Fruit fly (Drosophila melanogaster) whole organism, pupa: ENCODE measurements around the gene euc.

ENCODE experiments used
- CG10348 ChIP-seq: fragments of 200-800 bp; sonication (Bioruptor generic); IDR thresholded peaks from 2 replicates; pipeline ENCODE4 v1.3.6; 2022; ENCODE audit warnings: missing biosample characterization, missing genetic modification characterization
- CG12605 ChIP-seq: fragments of 200-800 bp; sonication (Bioruptor generic); IDR thresholded peaks from 2 replicates; pipeline ENCODE4 v1.3.6; 2022; ENCODE audit warnings: missing biosample characterization, missing genetic modification characterization
- CG13204 ChIP-seq: fragments of 200-800 bp; sonication (Bioruptor generic); optimal IDR thresholded peaks from 2 replicates; lab custom pipeline; 2018; ENCODE audit warnings: missing biosample characterization, mild to moderate bottlenecking, missing genetic modification characterization, moderate library complexity
- CG14655 ChIP-seq: fragments of 200-800 bp; sonication (Bioruptor generic); optimal IDR thresholded peaks from 3 replicates; lab custom pipeline; 2017; ENCODE audit warnings: mild to moderate bottlenecking, missing biosample characterization, missing genetic modification reagents, missing genetic modification characterization
- CG15710 ChIP-seq: fragments of 200-800 bp; sonication (Bioruptor generic); optimal IDR thresholded peaks from 2 replicates; lab custom pipeline; 2018; ENCODE audit warnings: missing biosample characterization, mild to moderate bottlenecking, missing genetic modification characterization, moderate library complexity
- CG17806 ChIP-seq: fragments of 200-800 bp; sonication (Bioruptor generic); optimal IDR thresholded peaks from 2 replicates; lab custom pipeline; 2018; ENCODE audit warnings: missing biosample characterization, mild to moderate bottlenecking, missing genetic modification characterization, moderate library complexity
- CG32121 ChIP-seq: fragments of 200-800 bp; sonication (Bioruptor generic); IDR thresholded peaks from 2 replicates; pipeline ENCODE4 v1.3.6; 2022; ENCODE audit warnings: missing biosample characterization, missing genetic modification characterization
- CG34367 ChIP-seq: fragments of 200-800 bp; sonication (Bioruptor generic); optimal IDR thresholded peaks from 2 replicates; lab custom pipeline; 2018; ENCODE audit warnings: missing biosample characterization, mild to moderate bottlenecking, missing genetic modification characterization
- CG4496 ChIP-seq: fragments of 200-800 bp; sonication (Bioruptor generic); IDR thresholded peaks from 3 replicates; pipeline ENCODE4 v1.3.6; 2022; ENCODE audit warnings: missing biosample characterization, missing genetic modification characterization
- CG8159 ChIP-seq: fragments of 200-800 bp; sonication (Bioruptor generic); optimal IDR thresholded peaks from 3 replicates; lab custom pipeline; 2018; ENCODE audit warnings: missing biosample characterization, mild to moderate bottlenecking, missing genetic modification characterization, moderate library complexity
- CG8301 ChIP-seq: fragments of 200-800 bp; sonication (Bioruptor generic); optimal IDR thresholded peaks from 2 replicates; lab custom pipeline; 2018; ENCODE audit warnings: missing biosample characterization, mild to moderate bottlenecking, missing genetic modification characterization
- CG9948 ChIP-seq: fragments of 200-800 bp; sonication (Bioruptor generic); optimal IDR thresholded peaks from 2 replicates; lab custom pipeline; 2018; ENCODE audit warnings: missing biosample characterization, mild to moderate bottlenecking, missing genetic modification characterization, moderate library complexity
- D1 ChIP-seq: fragments of 200-800 bp; sonication (Bioruptor generic); optimal IDR thresholded peaks from 2 replicates; lab custom pipeline; 2018; ENCODE audit warnings: missing biosample characterization, mild to moderate bottlenecking, missing genetic modification characterization, moderate library complexity
- EcR ChIP-seq: fragments of 200-800 bp; sonication (Bioruptor generic); optimal IDR thresholded peaks from 3 replicates; lab custom pipeline; 2019; ENCODE audit warnings: missing biosample characterization, missing genetic modification characterization, mild to moderate bottlenecking, moderate library complexity, missing genetic modification reagents
- Ets98B ChIP-seq: fragments of 200-800 bp; sonication (Bioruptor generic); IDR thresholded peaks from 2 replicates; pipeline ENCODE4 v1.3.6; 2022; ENCODE audit warnings: missing biosample characterization, missing genetic modification characterization
- Pif1A ChIP-seq: fragments of 200-800 bp; sonication (Bioruptor generic); optimal IDR thresholded peaks from 3 replicates; lab custom pipeline; 2016; ENCODE audit warnings: missing biosample characterization, missing genetic modification characterization
- Pif1B ChIP-seq: fragments of 200-800 bp; sonication (Bioruptor generic); optimal IDR thresholded peaks from 3 replicates; lab custom pipeline; 2016; ENCODE audit warnings: missing biosample characterization, missing genetic modification characterization
- Snoo ChIP-seq: fragments of 200-800 bp; sonication (Bioruptor generic); optimal IDR thresholded peaks from 3 replicates; lab custom pipeline; 2017; ENCODE audit warnings: missing biosample characterization, mild to moderate bottlenecking, missing genetic modification characterization, inconsistent platforms
- fd96Ca ChIP-seq: fragments of 200-800 bp; sonication (Bioruptor generic); IDR thresholded peaks from 3 replicates; pipeline ENCODE4 v1.3.6; 2022; ENCODE audit warnings: missing biosample characterization, missing genetic modification characterization
- gl ChIP-seq: fragments of 200-800 bp; sonication (Bioruptor generic); optimal IDR thresholded peaks from 2 replicates; lab custom pipeline; 2018; ENCODE audit warnings: missing biosample characterization, mild to moderate bottlenecking, missing genetic modification characterization
- rn ChIP-seq: fragments of 200-800 bp; sonication (Bioruptor generic); IDR thresholded peaks from 2 replicates; pipeline ENCODE4 v1.3.6; 2022; ENCODE audit warnings: missing biosample characterization, missing genetic modification characterization

Gene euc

DNA sequence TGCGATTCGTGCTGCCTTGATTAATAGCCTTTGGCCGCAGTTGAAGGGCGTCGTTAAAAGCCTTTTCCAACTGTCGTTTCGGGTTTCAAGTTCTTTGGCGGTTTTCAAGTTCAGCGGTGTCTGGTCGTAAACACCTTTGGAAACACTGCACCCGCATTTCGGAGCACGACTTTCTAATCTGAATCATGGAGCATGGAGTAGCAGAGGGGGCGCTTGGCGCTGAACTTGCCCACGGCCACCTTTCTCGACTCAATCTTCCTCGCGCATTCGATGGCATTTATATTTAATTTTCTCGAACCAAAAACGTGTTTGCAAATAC, 11.2 kb upstream of the euc start:
- TF ChIP-seq CG17806 (tag; lab: Kevin White, UChicago) = no peak
- TF ChIP-seq CG9948 = no peak
- TF ChIP-seq fd96Ca (GFP tag; lab: Robert Waterston, UW) = no peak
- TF ChIP-seq CG32121 (GFP tag; lab: Robert Waterston, UW) = no peak
- no peak for TF ChIP-seq Ets98B (GFP tag; lab: Robert Waterston, UW)
- TF ChIP-seq Snoo (tag; lab: Kevin White, UChicago) = no peak
- TF ChIP-seq CG8159 (tag; lab: Kevin White, UChicago) = no peak
- TF ChIP-seq CG12605 (GFP tag; lab: Robert Waterston, UW) = no peak
- TF ChIP-seq CG14655 (GFP tag; lab: Kevin White, UChicago) = no peak
- no peak for TF ChIP-seq Pif1A (GFP tag; lab: Kevin White, UChicago)
- no peak for TF ChIP-seq CG34367 (tag; lab: Kevin White, UChicago)
- no peak for TF ChIP-seq EcR
- no peak for TF ChIP-seq CG8301 (tag; lab: Kevin White, UChicago)

DNA sequence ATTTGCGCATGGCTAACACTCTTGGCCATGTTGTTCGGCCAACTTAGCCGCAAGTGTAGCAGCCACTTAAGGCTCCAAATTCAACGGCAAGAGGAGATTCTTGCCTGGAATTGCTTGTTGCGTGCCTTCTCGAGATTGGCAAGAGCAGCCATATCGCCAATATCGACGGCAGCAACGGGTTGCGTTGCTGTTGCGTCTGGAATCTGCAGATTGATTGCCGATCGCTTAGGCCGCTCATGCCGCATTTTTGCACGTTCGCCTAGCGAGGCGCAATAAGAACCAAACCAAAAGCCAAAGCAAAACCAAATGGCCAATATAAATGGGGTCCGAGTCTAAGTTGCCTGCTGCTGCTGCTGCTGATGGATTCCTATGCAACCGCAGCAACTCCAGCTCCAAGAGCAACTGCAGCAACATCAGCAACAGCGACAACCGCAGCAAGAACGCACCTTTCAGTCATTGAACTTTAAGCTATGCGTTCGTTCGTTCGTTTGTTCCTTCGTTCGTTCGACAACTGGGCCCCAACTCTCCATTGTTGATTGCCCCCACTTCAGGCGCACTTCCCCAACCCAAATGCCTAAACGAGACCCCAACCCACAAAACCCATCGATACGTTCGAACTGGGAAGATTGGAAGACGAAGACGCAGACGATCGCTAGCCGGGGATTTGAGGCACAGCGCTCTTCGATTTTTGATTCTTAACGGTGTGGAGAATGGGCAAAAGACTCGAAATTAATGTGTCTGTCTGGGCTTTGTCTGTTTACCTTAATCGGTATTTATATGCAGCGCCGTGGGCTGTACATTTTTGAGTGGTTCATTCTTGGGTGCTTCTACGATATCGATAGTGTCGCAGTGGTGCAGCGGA, 10.6 kb upstream of the euc start:
- TF ChIP-seq CG17806 (tag; lab: Kevin White, UChicago) (no peak), CG32121 (GFP tag; lab: Robert Waterston, UW) (no peak), gl (no peak), Pif1A (GFP tag; lab: Kevin White, UChicago) (no peak), CG8301 (tag; lab: Kevin White, UChicago) (no peak), Snoo (tag; lab: Kevin White, UChicago) (no peak), CG9948 (no peak), EcR (peak; percentile 86)

DNA sequence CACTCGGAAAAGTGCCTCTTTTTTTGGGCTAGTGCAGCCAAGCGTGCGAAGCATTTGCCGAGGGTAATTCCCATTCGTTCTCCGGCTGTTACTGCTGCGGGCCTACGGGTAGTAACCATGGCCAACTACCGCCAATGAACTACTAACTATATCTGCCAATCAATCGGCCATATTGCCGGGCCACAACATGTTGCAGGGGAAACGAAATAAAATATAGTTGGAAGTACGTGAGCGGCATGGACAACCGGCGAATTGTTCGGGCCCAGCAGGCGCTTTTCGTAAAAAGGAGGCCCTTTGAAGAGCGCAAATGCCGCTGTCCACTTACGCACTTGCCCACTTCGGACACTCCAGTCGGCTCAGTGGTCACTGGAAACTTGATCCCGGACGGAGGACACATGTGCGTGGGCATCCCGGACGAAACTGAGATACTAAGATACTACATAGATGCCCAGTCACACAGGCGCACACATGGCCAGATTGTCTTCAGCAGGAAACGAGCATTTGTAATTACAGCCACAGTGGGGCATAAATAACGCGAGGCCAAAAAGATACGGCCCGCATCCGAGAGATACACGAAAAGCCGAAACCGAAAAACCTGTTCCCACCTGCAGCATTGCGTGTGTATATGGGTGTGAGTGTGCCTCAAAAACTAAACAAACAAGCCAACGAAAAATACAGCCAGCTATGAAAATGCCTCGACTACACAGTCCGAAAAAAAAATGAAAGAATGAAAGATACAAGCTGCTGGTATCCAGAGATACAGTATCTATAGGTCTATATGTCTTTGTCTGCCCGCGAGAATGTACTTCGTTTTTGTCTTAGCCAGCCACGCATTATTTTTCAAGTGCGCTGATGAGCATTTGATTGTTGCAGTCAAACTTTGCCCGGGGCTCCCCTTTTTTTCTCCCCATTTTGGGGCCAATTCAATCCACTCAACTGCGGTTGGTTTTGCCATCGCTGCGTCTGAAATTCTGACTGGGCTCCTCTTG, 9.1 kb upstream of the euc start:
- peak; percentile 61 for TF ChIP-seq CG14655 (GFP tag; lab: Kevin White, UChicago)
- no peak for TF ChIP-seq CG9948
- TF ChIP-seq CG34367 (tag; lab: Kevin White, UChicago) = no peak
- peak; percentile 13 for TF ChIP-seq Pif1A (GFP tag; lab: Kevin White, UChicago)
- peak; percentile 38 for TF ChIP-seq CG17806 (tag; lab: Kevin White, UChicago)
- TF ChIP-seq CG4496 = peak; percentile 56; the same call in 1 of the 3 replicates
- TF ChIP-seq CG15710 = peak; percentile 36
- no peak for TF ChIP-seq EcR
- peak; percentile 46; the same call in 1 of the 3 replicates for TF ChIP-seq fd96Ca (GFP tag; lab: Robert Waterston, UW)
- peak; percentile 46 for TF ChIP-seq CG8159 (tag; lab: Kevin White, UChicago)
- peak; percentile 23; the same call in 1 of the 2 replicates for TF ChIP-seq CG32121 (GFP tag; lab: Robert Waterston, UW)
- peak; percentile 58 for TF ChIP-seq CG8301 (tag; lab: Kevin White, UChicago)
- peak; percentile 8 for TF ChIP-seq Pif1B (GFP tag; lab: Kevin White, UChicago)

DNA sequence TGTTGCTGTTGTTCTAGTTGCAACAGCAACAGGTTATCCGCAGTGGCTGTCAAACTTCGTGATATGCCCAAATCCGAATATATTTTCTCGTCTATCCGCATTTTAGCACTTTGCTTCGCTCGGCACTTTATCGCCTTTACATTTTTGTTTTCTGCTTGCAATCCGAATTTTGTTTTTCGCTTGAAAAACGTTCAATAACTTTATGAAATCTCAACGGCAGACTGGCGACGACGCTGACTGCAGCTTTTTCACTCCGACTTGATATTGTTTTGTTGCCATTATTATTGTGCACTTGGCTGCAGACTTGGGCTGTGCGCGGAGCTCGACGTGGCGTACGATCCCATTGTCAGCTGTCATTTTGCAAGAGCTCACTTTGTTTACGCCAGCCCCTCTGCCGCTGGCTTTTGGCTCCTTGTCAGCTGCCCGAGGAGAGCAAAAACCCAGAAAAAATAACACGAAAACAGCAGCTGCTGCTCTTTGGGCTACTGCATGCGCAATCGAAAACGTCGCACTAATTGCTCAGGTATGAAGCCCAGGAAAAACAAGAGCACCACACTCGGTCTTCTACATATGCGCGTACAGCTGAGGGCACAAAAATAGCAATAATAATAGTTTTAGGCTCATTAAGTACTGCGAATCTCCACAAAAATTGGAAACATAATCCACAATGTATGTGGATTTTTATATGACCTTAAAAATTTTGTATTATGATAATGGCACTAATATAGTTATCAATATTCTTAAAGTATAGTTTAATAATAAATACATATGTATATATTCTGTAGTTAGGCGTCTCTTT, 7.7 kb upstream of the euc start:
- TF ChIP-seq CG14655 (GFP tag; lab: Kevin White, UChicago) = peak; percentile 2
- no peak for TF ChIP-seq gl
- peak; percentile 15 for TF ChIP-seq CG8159 (tag; lab: Kevin White, UChicago)

DNA sequence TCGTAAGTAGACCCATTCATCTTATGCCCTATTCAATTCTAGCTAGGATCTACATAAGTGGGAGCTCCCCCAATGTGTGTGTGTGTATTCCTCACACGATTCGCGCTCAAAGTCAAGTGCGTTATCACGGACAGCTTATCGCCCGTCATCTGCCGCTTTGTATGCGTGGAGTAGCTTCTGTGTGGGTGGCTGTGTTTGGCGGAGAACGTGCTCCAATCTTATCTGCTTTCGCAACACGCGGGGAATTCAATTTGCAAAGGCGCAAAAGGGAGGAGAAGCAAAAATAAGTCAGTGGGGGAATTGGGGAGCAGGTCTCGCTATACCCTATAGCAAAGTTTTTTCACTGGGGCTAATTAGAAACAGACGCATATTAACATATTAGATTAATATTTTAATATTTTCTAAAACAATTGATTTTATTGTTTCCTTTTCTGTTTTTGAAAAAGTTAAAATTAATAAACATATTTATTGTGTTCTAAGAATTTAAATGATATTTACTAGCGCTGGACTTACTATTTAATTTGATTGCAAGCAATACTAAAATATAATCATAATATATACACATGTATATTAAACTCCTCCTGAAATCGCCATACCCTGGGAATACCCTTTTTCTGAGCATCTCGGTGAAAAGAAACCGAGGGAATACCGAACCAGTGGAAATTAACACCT, 6.6 kb upstream of the euc start:
- TF ChIP-seq D1 (peak; percentile 43), Pif1B (GFP tag; lab: Kevin White, UChicago) (peak; percentile 38), CG8301 (tag; lab: Kevin White, UChicago) (peak; percentile 76), EcR (peak; percentile 22), CG13204 (GFP tag; lab: Kevin White, UChicago) (no peak), CG15710 (peak; percentile 80), CG10348 (GFP tag; lab: Robert Waterston, UW) (no peak), Pif1A (GFP tag; lab: Kevin White, UChicago) (peak; percentile 40), CG9948 (peak; percentile 85), Snoo (tag; lab: Kevin White, UChicago) (peak; percentile 87), CG32121 (GFP tag; lab: Robert Waterston, UW) (0 out of 2 replicates have a peak, but pooled peaks have one; percentile 29), CG12605 (GFP tag; lab: Robert Waterston, UW) (no peak), rn (GFP tag; lab: Robert Waterston, UW) (peak; percentile 54), CG14655 (GFP tag; lab: Kevin White, UChicago) (peak; percentile 87), gl (no peak), CG8159 (tag; lab: Kevin White, UChicago) (peak; percentile 90), CG4496 (no peak), CG17806 (tag; lab: Kevin White, UChicago) (peak; percentile 74), CG34367 (tag; lab: Kevin White, UChicago) (peak; percentile 56), fd96Ca (GFP tag; lab: Robert Waterston, UW) (no peak), Ets98B (GFP tag; lab: Robert Waterston, UW) (no peak)
- TF ChIP-seq, all 21 proteins: peak for 14
